Fruit fly (Drosophila melanogaster): ENCODE measurements around the gene Nubp2.

Gene Nubp2

DNA sequence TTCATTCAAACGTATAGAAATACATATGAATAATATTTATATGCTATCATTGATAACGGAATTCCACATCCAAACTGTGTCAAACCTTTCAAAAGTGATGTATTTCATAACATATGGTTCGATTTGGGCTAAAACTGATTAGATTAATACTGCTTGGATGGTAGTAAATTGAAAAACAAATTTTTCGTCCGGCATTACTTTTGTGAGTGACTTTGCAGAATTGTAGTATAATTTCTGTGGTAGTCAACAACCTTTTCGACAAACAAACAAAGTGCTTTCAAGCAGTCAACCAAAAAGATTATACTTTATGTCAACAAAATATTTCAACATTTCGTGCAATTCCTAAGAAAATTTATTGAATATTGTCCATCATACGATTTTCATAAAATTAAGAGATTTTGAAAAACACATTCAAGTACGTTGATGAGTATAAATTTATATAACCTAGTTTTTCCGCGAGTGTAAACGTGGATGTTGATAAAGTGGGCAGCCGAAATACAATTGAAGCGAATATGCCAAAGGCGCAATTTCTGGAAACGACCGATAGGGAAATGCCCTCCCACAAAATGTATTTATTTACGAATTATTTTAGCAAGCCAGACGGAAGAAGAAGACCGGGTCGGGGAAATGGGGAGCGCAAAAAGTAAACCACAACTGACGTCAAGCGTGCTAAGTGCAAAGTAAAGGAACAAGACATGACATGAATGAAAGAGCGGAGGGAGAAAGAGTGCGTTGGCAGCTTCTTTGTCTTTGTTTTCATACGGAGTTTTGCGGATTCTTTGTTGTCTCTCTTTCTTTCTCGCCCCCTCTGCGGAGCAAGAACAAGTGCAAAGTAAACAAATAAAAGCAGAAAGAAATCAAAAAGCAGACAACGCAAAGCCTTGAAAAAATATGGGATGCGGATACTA is 8.2 kb upstream of the Nubp2 start (continued):
- TF ChIP-seq gce (GFP tag; IDR thresholded peaks at IDR 0.05) (no peak), CG12219 (GFP tag; optimal IDR thresholded peaks at IDR 0.05) (peak; percentile 17), trem (tag; optimal IDR thresholded peaks at IDR 0.05) (no peak), gfzf (GFP tag; optimal IDR thresholded peaks at IDR 0.05) (no peak), fd102C (GFP tag; optimal IDR thresholded peaks at IDR 0.05) (no peak), unpg (GFP tag; optimal IDR thresholded peaks at IDR 0.05) (peak; percentile 55), Adf1 (GFP tag; IDR thresholded peaks at IDR 0.05) (no peak), CTCF (GFP tag; optimal IDR thresholded peaks at IDR 0.05) (no peak), slou (GFP tag; optimal IDR thresholded peaks at IDR 0.05) (no peak), ap (GFP tag; IDR thresholded peaks at IDR 0.05) (no peak), trh (GFP tag; optimal IDR thresholded peaks at IDR 0.05) (no peak), sisA (GFP tag; IDR thresholded peaks at IDR 0.05) (no peak), lilli (GFP tag; optimal IDR thresholded peaks at IDR 0.05) (peak; percentile 32), CG15269 (tag; optimal IDR thresholded peaks at IDR 0.05) (peak; percentile 60), Eip74EF (GFP tag; optimal IDR thresholded peaks at IDR 0.05) (no peak), H15 (GFP tag; IDR thresholded peaks at IDR 0.05) (0 out of 3 replicates have a peak, but pooled peaks have one; percentile 16), CG6175 (GFP tag; IDR thresholded peaks at IDR 0.05) (no peak), gt (GFP tag; IDR thresholded peaks at IDR 0.05) (no peak), CrebB (tag; optimal IDR thresholded peaks at IDR 0.05) (peak; percentile 18), cas (GFP tag; IDR thresholded peaks at IDR 0.05) (no peak), C15 (GFP tag; IDR thresholded peaks at IDR 0.05) (no peak), Mad (GFP tag; optimal IDR thresholded peaks at IDR 0.05) (no peak), CG18599 (GFP tag; optimal IDR thresholded peaks at IDR 0.05) (no peak), NK7.1 (GFP tag; optimal IDR thresholded peaks at IDR 0.05) (peak; percentile 22), CG10654 (GFP tag; optimal IDR thresholded peaks at IDR 0.05) (peak; percentile 7), CG6683 (GFP tag; optimal IDR thresholded peaks at IDR 0.05) (no peak), Opbp (GFP tag; IDR thresholded peaks at IDR 0.05; ENCODE audit: partially characterized antibody) (no peak), CG6254 (GFP tag; optimal IDR thresholded peaks at IDR 0.05) (no peak), da (GFP tag; optimal IDR thresholded peaks at IDR 0.05) (no peak), CG2889 (GFP tag; IDR thresholded peaks at IDR 0.05) (no peak), ro (GFP tag; IDR thresholded peaks at IDR 0.05) (no peak), HLH3B (GFP tag; IDR thresholded peaks at IDR 0.05) (no peak), scrt (GFP tag; optimal IDR thresholded peaks at IDR 0.05) (no peak), bcd (GFP tag; optimal IDR thresholded peaks at IDR 0.05) (peak; percentile 13), yki (optimal IDR thresholded peaks at IDR 0.05) (no peak), HmgD (GFP tag; optimal IDR thresholded peaks at IDR 0.05) (no peak), hbn (GFP tag; IDR thresholded peaks at IDR 0.05; ENCODE audit: partially characterized antibody) (no peak), CG7357 (GFP tag; IDR thresholded peaks at IDR 0.05) (no peak), MBD-R2 (GFP tag; IDR thresholded peaks at IDR 0.05) (no peak), CG4820 (GFP tag; optimal IDR thresholded peaks at IDR 0.05) (no peak), Nf-YC (tag; optimal IDR thresholded peaks at IDR 0.05) (no peak), CG5180 (GFP tag; optimal IDR thresholded peaks at IDR 0.05) (no peak), CG16815 (GFP tag; optimal IDR thresholded peaks at IDR 0.05) (no peak), CG9727 (GFP tag; optimal IDR thresholded peaks at IDR 0.05) (peak; percentile 13), CG17385 (GFP tag; optimal IDR thresholded peaks at IDR 0.05) (peak; percentile 61), CG2129 (GFP tag; IDR thresholded peaks at IDR 0.05; ENCODE audit: partially characterized antibody) (no peak), Atf-2 (GFP tag; optimal IDR thresholded peaks at IDR 0.05) (no peak), CG3407 (GFP tag; optimal IDR thresholded peaks at IDR 0.05) (no peak), dan (GFP tag; IDR thresholded peaks at IDR 0.05) (no peak), aop (GFP tag; IDR thresholded peaks at IDR 0.05) (no peak), CG15011 (GFP tag; optimal IDR thresholded peaks at IDR 0.05) (no peak)

Measured in whole organism, embryonic.